Fruit fly (Drosophila melanogaster) S2 (cell line): Measurements from ENCODE around the gene CG11911.

ENCODE experiments used
- CG8478 ChIP-seq: fragments of >200 bp; optimal IDR thresholded peaks from 2 replicates; lab custom pipeline; 2018
- CTCF ChIP-seq, 2 experiments: fragments of >200 bp; optimal IDR thresholded peaks; 2 replicates each; lab custom pipeline; 2018

Gene CG11911

DNA sequence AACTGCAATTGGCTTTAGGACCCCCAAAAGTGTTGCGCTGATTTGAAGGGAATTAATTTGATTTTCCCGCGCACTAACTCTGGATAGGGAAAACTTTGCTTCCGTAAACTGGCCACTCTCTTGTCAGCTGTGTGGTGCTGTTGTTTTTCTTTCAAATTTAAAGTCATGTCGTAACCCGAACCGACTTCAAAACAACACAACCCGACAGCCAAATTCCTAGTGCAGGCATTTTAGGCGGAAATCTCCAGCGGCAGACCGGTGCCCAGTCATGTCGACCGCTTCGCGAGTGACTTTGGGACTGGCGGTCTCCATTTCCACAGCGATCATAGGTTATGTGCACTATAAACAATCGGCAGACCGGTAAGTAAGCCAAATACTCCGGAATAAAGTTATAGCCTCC is 28.7 kb downstream of the CG11911 start, which contains the start of gene CG11562:
TSS of gene CG11562 (plus strand) at position 119 of the 400 bp plus-strand sequence.
- TF ChIP-seq CTCF (optimal IDR thresholded peaks at IDR 0.05; lab: Kevin White, UChicago) (no peak), CG8478 (no peak)

DNA sequence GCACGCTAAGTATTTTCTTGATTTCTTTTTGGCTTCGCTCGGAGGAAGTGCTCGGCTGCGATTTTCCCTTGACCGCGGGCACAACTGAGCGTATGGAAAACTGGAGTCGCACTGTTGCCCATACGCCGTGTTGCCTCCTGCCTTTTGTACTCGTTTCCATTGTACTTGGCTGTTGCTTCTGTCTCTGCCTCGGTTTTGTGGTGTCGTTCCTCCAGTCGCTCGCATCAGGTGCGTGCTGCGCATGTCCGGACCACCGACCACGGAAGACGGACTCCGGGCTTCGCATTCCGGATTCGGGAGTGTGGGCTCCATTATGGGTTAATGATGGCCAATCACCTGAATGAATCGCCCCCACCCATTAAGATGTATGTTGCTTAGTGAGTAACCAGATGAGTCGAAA is 29.4 kb downstream of the CG11911 start, which contains the start of gene CG3625:
TSS of gene CG3625 (minus strand) at position 139 of the 400 bp plus-strand sequence.
- TF ChIP-seq CTCF (optimal IDR thresholded peaks at IDR 0.05; lab: Kevin White, UChicago) (no peak), CG8478 (no peak)

DNA sequence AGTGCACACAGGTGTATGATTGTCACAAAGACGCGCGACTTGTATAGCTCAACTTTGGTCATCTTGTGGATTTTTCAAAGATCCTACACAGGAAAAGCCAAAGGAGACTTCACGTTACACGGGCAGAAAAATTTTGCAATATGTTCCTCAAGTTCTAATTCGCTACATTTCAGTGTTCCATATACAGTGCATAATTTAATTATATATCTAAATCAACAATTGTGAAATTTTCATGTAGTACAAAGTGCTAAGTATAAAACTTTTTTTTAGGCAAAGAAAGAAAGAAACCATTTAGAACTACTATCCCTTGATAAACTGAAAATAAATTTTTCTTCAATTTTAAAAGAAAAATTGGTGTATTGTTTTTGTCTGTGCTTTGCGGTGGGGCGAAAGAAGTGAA is 30.1 kb downstream of the CG11911 start:
- TF ChIP-seq CTCF (optimal IDR thresholded peaks at IDR 0.05; lab: Kevin White, UChicago), result no peak
- TF ChIP-seq CG8478, result no peak

DNA sequence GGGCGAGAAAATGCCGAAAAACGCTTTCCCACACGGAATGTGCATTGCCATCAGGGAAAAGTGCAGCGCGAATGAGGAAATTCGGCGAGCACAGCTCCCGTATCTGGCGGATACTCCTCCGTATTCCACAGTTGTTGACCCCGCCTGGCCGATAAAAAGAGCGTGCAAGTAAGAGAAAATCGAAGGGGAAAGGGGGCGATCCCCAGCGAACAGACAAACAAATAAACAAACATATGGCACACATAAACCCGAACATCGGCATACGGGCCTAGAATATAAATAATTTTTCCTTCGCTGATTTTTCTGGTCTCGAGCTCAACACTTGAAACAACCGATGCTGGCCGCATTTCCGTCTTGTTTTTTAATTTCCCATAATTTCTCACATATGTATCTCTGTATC is 30.7 kb downstream of the CG11911 start:
- no peak for TF ChIP-seq CTCF (optimal IDR thresholded peaks at IDR 0.05; lab: Kevin White, UChicago)
- no peak for TF ChIP-seq CG8478

DNA sequence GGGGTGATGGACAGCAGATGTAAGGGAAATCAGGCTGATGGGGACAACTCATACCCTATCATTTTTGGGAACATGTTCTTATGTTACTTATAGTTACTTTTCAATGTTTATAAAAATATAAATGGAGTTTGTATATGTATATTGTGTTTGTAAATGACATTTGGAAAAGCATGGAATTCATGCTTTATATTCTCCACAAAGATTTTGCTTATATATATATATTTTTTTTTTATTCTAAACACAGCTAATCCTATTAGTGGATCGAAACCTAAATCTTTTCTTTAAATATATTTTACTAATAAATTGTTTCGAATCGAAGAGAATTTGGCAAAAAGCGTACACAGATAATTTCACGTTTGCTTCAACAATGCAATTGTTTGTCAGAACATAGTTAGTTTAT is 32.0 kb downstream of the CG11911 start, which contains the start of gene Amnionless:
TSS of gene Amnionless (minus strand) at position 101 of the 400 bp plus-strand sequence.
- no peak for TF ChIP-seq CTCF (optimal IDR thresholded peaks at IDR 0.05; lab: Kevin White, UChicago)
- no peak for TF ChIP-seq CG8478

DNA sequence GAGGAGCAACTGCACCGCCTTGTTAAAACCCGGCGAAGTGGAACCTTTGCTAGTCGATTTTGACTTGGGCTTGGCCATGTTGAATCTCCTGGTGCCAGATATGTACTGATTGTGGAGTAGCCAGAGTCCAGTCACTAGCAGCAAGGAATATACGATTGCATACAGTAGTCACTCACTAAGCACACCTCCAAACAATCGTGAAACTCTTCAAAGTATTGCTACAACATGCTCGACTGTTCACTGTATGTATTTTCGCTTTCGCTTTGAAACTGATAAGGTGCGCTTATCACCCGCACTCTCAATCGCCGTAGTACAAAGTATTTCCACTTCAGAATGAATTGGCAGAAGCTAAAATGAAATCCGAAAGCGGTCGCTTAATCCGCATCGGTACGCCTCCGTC is 34.6 kb downstream of the CG11911 start:
- no peak for TF ChIP-seq CG8478

DNA sequence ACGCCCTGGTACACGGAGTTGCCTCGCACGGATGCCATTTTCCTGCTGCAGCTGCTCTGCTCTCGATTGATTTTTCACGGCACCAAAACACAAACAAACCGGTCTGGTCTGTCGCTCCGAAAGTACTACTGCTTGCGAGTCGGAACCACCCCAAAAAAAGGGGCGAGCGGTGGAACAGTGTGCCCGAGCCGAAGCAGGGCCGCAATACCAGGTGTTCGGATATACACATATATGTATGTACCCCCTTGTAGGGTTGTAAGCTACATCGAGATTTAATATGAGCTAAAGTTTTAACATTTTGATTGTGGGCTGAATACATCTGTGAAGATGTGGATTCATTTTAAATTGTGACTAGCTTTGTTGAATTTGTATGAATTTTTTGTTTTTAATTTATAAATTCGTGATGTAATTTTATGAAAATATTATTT is 35.4 kb downstream of the CG11911 start:
- TF ChIP-seq CTCF (optimal IDR thresholded peaks at IDR 0.05; lab: Kevin White, UChicago) (no peak), CG8478 (no peak)

DNA sequence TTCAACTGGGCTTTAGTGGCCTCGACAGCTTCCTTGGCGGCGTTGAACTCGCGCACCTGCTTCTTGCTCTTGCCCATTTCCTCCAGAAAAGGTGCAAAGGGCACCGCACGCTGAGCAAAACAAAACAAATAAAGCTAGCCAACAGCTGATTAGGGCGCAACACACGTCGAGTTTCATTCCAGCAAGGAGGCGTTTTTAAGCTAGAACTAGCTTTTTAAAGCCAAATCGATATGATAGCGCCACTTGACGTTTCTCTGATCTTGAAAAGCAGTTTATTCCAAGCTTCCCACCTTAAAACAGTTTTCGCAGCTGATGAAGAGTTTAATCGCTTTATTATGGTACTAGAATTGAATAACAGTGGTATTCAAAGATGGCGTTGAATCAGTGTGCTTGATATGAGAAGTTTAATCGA is 38.0 kb downstream of the CG11911 start, which contains the start of gene CG11601:
TSS of gene CG11601 (minus strand) at position 199 of the 412 bp plus-strand sequence.
- no peak for TF ChIP-seq CG8478
- peak in 1 of 2 experiments; percentile 35 for TF ChIP-seq CTCF (optimal IDR thresholded peaks at IDR 0.05; lab: Kevin White, UChicago)

DNA sequence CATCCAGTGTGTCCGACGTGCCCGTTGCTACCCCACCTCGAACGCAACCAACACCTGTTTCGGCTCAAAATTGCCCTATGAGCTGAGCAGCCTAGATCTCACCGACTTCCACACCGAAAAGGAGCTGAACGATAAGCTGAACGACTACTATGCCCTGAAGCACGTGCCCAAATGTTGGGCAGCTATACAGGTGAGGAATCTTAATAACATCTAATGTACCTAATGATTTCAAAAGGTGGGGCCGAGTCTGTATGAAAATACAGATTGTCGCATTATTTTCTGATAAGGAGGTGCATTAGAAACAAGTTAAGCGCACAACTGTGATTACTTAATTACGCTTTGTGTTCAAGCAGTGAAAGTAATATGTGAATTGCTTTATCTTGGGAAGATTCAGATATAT is 42.9 kb downstream of the CG11911 start, which contains the start of gene CG17078:
TSS of gene CG17078 (minus strand) at position 101 of the 400 bp plus-strand sequence.
- TF ChIP-seq CTCF (optimal IDR thresholded peaks at IDR 0.05; lab: Kevin White, UChicago) (no peak), CG8478 (no peak)

DNA sequence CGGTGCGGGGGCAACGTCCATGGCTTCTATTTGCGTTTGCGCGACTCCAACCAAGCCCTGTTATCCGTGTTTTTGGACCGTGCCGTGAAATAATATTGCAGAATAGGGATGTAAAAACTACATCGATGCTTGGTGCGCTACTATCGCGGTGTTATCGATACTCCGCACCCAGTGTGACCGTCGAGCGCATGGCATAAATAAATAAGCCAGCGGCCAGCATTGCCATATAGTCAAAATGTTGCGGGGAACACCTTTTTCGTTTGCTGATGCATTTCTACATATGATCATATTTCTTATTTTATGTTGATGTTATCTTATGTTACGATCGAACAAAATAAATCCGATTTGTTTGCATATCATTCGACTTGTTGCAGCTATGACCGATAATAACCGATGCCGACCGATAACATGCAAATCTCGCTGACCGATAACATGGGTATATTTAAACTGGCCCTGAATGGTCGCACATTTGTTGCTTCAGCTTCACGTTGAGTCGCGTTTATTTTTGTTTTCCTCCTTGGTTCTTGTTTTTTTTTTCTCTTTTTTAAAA is 43.9 kb downstream of the CG11911 start, which contains the start of gene smo:
TSS of gene smo (plus strand) at position 461 of the 550 bp plus-strand sequence.
- no peak for TF ChIP-seq CG8478
- peak; percentile 32 to 54 for TF ChIP-seq CTCF (optimal IDR thresholded peaks at IDR 0.05; lab: Kevin White, UChicago)

DNA sequence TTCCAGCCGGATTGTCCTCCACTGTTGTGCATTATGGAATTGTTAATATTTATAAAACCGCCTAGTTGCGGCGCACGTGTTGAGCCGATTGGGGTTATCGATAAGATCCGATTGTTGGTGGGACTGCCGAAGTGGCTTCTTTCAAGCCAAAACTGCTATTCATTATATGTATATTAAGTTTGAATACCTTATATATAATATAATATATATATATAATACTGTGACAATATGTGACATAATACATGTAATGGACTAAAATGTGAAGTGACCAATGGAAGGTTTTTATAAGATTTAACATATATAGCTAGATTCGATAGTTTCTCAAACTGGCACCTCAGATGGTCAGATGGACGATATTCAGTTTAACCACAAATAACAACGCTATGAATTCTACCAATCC is 47.4 kb downstream of the CG11911 start, which contains the start of the genes mbm and CG11555:
TSS of gene mbm (minus strand) at position 113 of the 400 bp plus-strand sequence.
TSS of gene CG11555 (plus strand) at position 234 of the 400 bp plus-strand sequence.
- TF ChIP-seq CTCF (optimal IDR thresholded peaks at IDR 0.05; lab: Kevin White, UChicago), result no peak
- TF ChIP-seq CG8478, result no peak

DNA sequence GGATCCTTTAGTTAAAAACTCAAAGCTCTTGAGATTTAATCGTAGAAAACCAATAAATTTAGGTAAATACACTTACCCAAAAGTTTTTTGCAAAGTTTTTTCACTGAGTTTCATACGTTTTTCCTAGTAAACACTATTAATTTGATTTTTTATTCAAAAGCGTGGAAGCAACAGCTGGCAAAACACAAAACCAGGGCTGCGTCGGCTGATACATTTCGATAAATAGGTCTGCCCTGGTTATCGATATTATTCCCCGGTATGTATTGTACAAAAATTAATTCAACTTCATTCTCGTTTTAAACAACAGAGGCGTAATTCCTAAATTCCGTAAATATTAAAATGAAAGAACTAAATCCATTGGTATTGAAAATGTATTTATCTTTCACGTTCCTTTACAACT is 49.5 kb downstream of the CG11911 start, which contains the start of gene Dus1:
TSS of gene Dus1 (minus strand) at position 192 of the 400 bp plus-strand sequence.
- TF ChIP-seq CTCF (optimal IDR thresholded peaks at IDR 0.05; lab: Kevin White, UChicago) (no peak), CG8478 (no peak)
